Fruit fly (Drosophila melanogaster): ENCODE data around the gene fusl.

The fusl gene

DNA sequence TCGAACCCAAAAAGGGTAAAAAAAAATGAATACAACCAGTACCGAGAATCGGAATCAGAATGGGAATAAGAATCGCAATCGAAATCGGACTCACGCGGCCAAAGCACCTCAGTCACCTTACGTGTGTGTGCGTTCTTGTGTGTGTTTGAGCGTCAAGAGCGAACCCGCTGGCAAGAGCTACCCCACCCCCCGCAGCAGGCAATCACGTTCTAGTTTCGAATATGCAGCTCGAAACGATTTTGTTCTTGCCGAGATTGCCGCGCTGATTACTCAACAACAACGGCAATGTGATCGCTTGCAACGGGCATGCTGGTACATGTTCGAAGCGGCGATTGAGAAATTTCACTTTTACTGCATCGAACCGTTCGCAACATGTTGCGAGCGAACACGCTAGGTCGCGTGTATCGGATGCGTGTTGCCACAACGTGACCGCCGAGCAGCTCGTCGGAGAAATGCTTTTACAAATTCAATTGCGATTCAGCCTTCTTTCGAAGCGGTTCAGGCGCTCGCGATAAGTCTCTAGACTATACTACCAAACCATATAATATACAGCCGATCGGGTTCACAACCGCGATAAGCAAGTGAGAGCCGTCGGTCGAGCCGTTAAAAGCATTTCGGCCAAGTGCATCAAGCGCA lies 32.5 kb downstream of the fusl start:
- no peak for TF ChIP-seq CG8478 (optimal IDR thresholded peaks at IDR 0.05)
- TF ChIP-seq CTCF (optimal IDR thresholded peaks at IDR 0.05) = peak in 1 of 2 experiments; percentile 14

DNA sequence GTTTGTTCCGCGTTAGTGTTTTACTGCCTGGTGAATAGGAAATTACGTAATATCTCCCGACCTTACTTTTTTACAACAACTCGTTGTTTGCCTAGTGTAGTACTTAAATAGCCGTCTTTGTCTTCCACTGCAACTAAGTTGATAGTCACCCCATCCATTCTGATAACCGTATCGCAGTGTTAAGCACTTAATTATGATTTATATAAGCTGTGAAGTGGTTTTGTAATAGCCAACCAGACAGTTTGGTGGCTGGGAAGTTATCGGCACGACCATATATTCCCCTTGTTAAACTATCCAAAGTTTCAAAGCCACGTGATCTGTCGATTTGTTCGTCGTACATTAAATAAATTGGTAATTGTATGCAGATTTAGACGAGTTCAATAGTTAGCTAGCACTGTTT lies 33.5 kb downstream of the fusl start:
- TF ChIP-seq CTCF (optimal IDR thresholded peaks at IDR 0.05) (no peak), CG8478 (optimal IDR thresholded peaks at IDR 0.05) (no peak)

DNA sequence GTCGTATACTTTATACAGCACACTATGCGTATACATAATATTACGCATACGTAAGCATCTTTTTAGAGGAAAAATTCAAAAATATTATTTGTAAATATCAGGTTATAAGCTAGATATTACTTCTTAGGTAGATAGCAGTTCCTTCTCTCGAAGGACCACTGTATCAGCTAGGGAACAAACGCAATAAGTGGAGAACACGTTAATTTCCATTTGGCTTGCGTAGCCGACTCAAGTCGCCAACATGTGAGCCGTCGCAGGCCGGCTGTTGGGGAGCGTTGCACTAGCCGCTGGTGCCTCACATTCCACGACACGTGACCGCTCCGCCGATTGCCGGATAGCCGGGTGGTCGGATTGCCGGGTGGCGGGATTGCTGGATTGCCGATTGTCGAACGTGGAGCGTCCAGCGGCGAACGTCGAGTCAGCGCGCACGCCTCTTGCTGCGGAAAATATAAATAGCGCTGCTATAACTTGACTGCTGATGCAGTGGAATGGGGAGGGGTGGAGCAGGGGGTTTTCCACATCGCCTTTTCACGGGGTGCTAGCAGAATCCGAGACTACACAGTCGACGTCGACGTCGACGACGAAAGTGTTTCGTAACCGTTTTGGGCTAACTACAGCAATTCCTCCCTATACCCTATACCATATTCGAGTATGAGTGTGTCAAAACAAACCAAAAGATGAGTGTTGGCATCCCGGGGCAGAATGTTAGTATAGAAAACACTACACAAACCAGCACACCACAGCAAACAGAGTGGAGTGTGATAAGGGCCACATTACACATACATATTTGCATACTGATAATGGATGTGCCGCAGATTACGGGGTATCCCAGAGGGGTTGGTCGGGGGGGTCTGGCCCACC lies 34.6 kb downstream of the fusl start:
- TF ChIP-seq CG8478 (optimal IDR thresholded peaks at IDR 0.05) (no peak), CTCF (optimal IDR thresholded peaks at IDR 0.05) (no peak)

DNA sequence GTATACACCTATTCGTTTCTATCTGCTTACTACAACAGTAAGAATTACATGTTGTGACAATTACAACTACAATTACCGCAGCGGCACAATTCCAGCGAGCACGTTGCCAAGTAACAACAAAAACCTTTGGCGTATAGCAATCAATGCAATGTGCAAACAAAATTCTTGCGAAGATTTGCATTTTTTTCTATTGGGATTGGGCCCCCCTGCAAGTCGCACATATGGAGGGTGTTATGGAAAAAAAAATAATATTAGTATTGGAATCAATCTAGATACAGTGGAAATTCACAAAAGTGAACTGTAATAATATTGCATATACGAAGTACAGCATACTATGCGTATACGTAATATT lies 35.2 kb downstream of the fusl start:
- no peak for TF ChIP-seq CTCF (optimal IDR thresholded peaks at IDR 0.05)
- no peak for TF ChIP-seq CG8478 (optimal IDR thresholded peaks at IDR 0.05)

DNA sequence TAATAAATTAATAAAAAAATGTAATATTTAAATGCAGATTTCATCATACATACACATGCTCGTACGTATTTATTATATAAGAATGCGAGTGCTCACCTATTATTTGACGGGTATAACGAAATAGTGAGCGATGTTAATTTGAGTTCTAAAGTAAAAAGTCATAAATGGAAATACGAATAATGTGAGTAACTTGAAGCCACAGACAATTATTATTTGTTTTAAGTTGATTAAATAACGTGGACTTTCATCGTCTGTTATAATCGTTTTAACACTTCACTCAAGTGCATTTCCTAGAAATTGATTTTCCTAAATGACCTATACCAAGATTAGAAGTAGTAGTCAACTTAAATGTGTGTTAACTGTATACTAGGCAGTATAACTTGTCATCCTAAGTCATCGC lies 35.6 kb downstream of the fusl start:
- TF ChIP-seq CG8478 (optimal IDR thresholded peaks at IDR 0.05) (no peak), CTCF (optimal IDR thresholded peaks at IDR 0.05) (no peak)

DNA sequence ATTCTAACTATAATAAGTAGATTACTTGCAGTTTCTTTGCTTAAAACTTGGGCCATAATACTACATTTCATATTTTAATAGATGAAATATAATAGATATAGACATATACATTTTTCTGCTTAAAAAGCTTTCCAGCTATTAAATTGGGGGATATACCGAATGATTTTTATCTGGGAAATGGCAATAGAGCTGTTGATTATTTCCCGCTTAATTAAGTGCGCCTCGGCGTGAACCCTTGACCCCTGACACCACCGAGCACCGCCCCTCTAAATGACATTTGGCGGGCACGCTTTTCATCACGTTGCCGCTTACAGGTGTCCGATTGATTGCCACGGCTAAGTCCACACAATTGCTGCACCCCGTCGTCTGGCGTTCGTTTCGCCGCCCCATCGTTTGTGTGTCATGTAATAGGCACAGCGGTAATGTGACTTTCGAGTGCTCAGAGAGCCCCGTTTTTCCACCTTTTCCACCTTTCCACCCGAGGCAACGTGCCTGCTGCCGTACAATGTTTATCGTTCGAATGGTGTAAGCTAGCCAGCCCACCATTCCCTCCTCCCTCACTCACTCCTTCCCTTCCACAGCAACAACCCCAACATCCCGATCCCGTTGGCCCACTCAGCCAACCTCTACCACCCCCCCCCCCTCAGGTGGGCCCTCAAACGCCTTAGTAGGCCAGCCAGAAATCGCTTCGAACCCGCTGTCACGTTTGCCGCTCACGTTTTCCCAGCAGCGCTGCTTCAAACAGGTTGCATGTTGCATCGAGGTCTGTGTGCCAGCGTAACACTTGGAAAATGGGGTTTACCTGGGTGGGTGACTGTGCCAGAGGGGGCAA lies 36.9 kb downstream of the fusl start:
- TF ChIP-seq CTCF (optimal IDR thresholded peaks at IDR 0.05) (no peak), CG8478 (optimal IDR thresholded peaks at IDR 0.05) (no peak)

DNA sequence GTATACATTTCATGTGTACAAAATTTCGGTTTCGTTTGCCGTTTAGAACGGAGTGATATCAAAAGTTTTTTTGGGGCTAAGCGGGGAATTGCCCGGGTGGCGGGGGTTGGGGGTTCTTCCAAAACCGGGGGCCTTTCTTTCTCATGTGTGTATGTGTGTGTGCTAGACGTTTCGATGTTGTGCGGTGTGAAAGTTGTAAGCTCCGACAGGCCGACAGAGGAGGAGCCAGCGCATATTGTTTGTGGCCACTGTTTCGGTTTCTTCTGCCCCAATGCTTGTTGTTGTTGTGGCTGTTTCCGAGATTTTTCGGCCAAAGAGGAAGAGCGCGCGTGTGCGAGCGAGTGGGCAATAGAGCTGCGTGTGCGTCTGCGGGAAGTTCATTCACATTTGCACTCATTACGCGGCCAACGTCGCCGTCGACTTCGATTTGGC lies 37.6 kb downstream of the fusl start:
- TF ChIP-seq CTCF (optimal IDR thresholded peaks at IDR 0.05) (no peak), CG8478 (optimal IDR thresholded peaks at IDR 0.05) (no peak)

DNA sequence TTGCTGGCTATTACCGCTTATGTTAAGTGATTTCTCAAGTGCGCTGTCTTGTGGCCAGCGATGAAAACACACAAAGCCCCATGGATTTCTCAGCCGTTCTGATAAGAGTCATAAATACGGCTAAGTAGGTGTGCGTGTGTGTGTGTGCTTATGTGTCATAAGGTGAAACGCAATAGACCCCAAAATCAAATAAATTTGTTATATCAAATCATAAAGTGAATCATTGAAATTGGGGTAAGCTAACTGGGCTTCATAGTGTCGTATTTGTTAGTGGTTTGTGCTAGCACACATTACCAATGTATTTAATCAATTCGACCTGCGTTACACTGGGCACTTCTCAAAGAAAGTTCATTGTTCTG lies 38.3 kb downstream of the fusl start:
- TF ChIP-seq CG8478 (optimal IDR thresholded peaks at IDR 0.05) = no peak
- TF ChIP-seq CTCF (optimal IDR thresholded peaks at IDR 0.05) = no peak

DNA sequence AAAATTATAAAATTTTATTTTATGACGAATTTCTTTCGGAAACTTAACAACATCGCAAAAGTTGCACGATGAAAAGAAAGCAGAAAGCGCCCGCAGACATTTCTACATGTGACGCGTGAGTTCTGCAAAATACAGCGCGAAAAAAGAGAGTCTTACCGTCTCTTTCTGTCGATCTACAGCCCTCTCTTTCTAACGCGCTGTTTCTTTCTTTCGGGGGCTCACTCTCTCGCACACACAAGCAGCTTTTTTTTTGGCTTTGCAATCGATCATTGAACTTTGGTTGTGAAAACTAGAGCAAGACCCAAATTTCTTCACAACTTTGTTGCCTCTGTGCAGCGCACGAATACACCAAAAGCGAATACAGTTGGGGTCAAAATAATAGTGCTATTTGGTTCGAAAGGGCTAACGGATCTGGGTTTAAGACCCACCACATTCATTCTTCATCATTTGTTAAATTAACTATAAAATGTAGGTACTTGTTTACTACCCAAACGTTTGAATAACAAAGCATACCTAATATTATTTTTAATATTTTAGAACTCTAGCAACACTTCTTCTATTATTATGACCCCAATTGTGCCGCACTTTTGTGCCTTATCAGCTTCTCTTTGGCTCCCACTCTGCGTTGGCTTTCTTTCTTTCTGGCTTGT lies 38.8 kb downstream of the fusl start:
- TF ChIP-seq CG8478 (optimal IDR thresholded peaks at IDR 0.05) (no peak), CTCF (optimal IDR thresholded peaks at IDR 0.05) (no peak)

DNA sequence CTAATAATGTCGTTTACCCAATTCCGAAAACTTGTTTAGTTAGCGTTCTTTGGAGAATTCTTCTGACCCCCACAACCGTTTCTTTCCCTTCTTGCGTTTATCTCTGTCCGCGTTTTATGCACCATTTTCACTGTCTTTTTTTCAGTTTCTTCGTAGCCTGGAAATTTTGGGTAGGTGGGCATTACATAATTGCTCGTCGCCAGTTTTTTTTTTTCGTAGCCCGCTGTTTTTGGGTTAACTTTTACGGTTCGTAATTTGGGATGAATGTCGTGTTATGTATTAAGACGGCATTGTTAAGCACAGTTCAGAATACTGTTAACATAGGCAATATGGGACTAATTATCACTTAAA lies 39.9 kb downstream of the fusl start:
- TF ChIP-seq CG8478 (optimal IDR thresholded peaks at IDR 0.05) (no peak), CTCF (optimal IDR thresholded peaks at IDR 0.05) (no peak)

DNA sequence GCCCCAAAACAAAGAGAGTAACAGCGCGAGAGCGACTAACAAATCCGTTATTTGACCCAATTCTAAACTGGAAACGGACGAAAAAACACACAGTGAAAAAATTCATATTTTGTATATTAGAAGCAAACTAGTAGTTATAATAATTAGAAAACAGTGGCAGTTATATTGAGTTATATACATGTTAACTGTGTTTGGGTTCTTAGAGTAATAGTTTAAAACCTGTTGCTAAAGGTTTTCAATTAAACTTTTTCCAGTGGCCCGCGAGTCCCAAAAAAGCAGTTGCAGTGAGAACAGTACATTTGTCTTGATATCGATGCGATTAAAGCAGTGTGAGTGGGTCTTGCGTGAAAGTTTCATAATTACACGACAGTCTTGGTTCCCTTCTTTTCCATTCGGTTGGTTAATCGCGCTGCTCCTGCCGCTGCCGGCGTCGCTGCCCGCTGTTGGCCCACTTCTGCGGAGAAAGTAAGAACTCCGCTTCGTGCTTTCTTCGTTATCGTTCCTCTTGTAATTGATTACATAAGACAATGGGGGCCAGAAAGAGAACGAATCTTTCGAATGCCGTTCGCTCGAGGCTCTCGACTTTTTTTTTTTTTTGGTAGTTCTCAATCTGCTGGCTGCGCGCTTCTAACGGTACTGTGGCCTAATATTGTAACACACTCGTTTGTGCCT lies 40.4 kb downstream of the fusl start:
- TF ChIP-seq CG8478 (optimal IDR thresholded peaks at IDR 0.05) (no peak), CTCF (optimal IDR thresholded peaks at IDR 0.05) (no peak)

DNA sequence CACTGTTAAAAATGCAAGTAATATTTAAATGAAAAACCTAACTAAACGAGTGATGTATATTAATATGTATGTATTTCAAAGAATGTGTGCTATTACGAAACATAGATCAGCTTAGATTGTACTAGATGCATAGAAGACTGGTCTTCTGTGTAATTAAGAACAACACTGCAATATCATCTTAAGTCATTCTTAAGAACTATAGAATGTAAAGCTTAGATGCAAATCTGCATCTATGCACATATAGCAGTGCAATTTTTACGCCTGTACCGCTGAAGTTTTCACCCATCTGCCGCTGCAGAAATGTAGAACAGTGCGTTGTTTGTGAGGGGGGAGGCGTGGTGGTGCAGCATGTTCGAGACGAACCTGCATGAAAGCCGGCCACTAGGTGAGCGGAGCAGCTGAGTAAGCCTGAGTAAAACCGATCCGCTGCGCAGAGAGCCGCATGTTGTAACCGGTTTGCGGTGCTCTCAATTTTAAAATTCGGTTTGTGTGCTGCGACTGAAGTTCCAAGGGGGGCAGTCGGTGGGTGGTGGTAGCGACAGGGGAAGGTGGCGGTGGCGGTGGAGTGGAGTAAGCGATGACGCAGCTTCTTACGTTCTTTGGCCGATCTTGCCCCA lies 41.1 kb downstream of the fusl start:
- no peak for TF ChIP-seq CG8478 (optimal IDR thresholded peaks at IDR 0.05)
- no peak for TF ChIP-seq CTCF (optimal IDR thresholded peaks at IDR 0.05)

DNA sequence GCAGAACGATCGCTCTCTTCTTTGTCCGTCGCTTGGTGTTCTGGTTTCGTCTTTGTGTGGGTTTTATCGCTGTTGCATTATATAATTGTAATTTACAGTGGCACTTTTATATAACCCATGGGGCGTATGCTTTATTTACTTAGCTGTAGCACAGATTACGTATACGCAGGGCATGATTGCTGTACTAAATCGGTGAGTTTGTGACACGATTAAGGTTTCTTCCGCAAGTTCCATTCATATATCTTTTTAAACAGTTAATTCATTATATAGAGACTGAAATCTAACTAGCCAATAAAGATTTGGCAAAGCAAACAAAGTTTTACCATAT lies 42.7 kb downstream of the fusl start:
- no peak for TF ChIP-seq CTCF (optimal IDR thresholded peaks at IDR 0.05)
- TF ChIP-seq CG8478 (optimal IDR thresholded peaks at IDR 0.05) = no peak
